Worm (Caenorhabditis elegans): ENCODE measurements around the gene lgc-16.

lgc-16 gene

ce11 chrX:12114024-12114423 lies 4.4 kb upstream of the lgc-16 start, which contains the start of gene lgc-15:
Gene lgc-15 (plus strand): TSS chrX:12114324.
- no peak for TF ChIP-seq unc-62 (GFP tag; optimal IDR thresholded peaks at IDR 0.05)

- TF ChIP-seq unc-62 (GFP tag; optimal IDR thresholded peaks at IDR 0.05): no peak
Observed at ce11 chrX:12121285-12121684, 2.8 kb downstream of the lgc-16 start, which contains the start of gene lgc-17. Gene lgc-17 (plus strand): TSS chrX:12121585.

DNA sequence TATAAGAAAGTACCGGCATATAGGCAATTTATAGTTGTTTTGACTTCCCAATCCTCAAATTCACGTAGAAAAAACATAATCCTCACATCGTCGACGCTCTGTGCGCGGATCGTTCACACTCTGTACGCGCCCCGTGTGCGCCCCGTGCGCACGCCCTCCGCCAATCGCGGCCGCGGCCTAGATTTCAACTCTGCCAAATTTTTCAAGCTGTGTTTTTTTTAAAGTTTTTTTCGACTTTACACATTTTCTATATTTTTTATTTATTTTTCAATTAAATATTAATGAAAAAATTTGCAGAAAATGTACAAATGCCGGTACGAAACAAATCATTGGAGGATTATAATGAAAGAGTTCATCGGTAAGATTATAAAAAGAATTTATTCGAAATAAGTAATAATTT lies 4.7 kb downstream of the lgc-16 start, which contains the start of gene T01H10.11:
T01H10.11 (plus strand) TSS at position 301 of the 400 bp plus-strand sequence.
- no peak for TF ChIP-seq unc-62 (GFP tag; optimal IDR thresholded peaks at IDR 0.05)

- TF ChIP-seq unc-62 (GFP tag; optimal IDR thresholded peaks at IDR 0.05): no peak
Observed at ce11 chrX:12125308-12125707, 6.9 kb downstream of the lgc-16 start, which contains the start of gene lgc-18. Gene lgc-18 (plus strand): TSS chrX:12125608.

DNA sequence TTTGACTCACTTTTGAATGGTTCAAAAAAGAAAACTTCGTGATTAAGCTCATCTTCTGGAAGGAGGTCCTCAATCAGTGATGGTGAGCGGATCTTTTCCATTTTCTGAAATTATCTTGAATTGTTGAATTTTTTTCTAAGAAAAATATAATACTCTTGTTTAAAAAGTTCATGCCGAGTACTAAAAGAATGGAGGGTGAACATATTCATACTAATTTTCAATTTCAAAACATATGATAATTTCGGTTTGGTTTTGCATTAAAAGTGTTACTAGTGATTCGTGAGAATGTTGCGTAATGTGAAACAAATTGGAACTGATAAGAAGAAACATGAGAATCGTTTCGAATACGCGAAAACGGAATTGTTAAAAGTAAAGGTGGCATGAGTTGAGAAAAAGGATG lies 22.6 kb downstream of the lgc-16 start, which contains the start of gene lyst-1:
lyst-1 (minus strand) TSS at position 101 of the 400 bp plus-strand sequence.
- no peak for TF ChIP-seq unc-62 (GFP tag; optimal IDR thresholded peaks at IDR 0.05)

ce11 chrX:12142569-12142968 lies 24.1 kb downstream of the lgc-16 start, which contains the start of gene M153.3:
Gene M153.3 (plus strand): TSS chrX:12142869.
- TF ChIP-seq unc-62 (GFP tag; optimal IDR thresholded peaks at IDR 0.05): no peak

DNA sequence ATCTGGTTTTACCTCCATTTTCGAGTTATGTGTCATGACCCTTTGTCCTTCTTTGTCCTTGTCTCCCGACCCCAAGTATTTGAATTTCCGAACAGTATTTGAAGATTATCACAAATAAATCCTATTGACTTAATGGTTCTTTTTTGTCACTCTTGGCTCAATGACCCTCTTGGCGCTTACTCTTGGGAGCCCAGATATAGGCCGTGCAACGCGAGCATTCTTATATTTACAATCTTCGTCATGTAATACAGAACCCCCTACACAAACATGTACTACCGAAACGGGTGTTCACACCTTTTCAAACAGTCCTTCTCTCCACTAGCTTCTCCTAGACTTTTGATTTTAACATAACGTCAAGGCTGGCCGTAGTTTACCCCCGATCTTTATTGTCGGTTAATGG lies 25.3 kb downstream of the lgc-16 start, which contains the start of gene M153.5:
M153.5 (plus strand) TSS at position 301 of the 400 bp plus-strand sequence.
- no peak for TF ChIP-seq unc-62 (GFP tag; optimal IDR thresholded peaks at IDR 0.05)

- no peak for TF ChIP-seq unc-62 (GFP tag; optimal IDR thresholded peaks at IDR 0.05)
Observed at ce11 chrX:12145919-12146318, 27.5 kb downstream of the lgc-16 start.

DNA sequence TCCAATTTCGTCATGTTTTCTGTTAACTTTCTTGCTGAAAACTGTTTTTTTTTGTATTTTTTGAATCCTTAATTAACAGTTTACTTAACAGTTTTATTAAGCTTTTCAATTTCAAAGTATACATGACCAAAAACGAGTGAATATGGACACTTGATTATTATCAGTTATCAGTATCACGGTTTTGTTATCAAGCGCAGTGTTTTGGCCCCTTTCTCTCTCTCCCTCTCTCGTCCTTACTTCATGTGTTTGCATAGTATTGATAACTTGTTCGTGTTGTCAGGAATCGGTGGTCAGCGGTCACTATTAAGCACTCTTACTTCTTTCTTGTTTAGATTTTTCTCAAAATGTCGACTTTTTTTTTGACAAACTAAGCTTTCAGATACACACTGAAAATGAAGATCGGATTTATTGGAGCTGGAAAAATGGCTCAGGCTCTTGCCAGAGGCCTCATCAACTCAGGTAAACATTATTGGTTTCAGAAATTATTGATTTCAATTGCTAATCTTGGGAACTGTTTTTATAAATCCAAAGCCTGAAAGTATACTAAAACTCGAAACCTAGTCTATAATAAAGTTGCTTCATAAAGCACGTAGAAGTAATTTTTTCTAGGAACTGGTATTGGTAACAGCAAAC lies 28.1 kb downstream of the lgc-16 start, which contains the start of gene pycr-1:
pycr-1 (plus strand) TSS at position 380 of the 633 bp plus-strand sequence.
- TF ChIP-seq unc-62 (GFP tag; optimal IDR thresholded peaks at IDR 0.05): no peak

- TF ChIP-seq unc-62 (GFP tag; optimal IDR thresholded peaks at IDR 0.05): no peak
Observed at ce11 chrX:12149638-12150137, 31.2 kb downstream of the lgc-16 start, which contains the start of gene znf-474. Gene znf-474 (plus strand): TSS chrX:12149924.

DNA sequence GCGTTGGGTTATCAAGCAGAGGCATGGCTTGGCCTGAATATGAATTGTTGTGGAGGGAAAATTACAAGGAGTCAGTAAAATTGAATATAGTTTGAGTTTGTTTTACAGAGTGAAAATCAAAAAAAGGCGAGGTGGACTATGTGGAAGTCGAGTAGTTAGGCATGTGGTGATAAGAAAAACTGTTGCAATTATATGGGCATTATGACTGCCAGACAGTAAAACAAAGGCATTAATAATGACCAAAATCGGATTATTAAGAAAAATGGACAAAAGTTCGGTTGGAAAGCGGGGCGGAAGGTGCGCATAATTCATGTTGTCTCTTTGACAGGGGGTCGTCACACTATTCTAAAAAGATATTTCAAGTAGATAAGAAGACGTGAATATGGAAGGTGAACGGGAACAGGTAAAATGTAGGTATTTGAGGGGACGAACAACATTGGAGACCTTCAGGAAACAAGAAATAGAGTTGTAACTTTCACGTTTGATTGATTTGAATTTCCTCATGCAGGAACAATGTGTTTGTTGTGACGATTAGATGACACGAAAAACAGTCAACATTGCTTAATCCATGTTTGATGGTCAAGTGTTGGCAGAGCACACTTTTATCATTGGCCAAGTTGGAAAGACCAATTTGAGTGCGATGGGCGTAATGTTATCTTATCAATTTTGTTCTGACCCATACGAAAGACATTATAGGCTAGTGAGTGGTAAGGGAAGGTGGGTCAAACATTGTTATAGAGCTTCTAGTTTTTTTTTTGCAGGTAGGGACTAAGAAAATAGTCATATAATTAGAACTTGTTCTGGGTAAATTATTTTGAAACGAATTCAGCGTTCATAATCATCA lies 35.8 kb downstream of the lgc-16 start, which contains the start of gene mfsd-11:
mfsd-11 (minus strand) TSS at position 51 of the 844 bp plus-strand sequence.
- no peak for TF ChIP-seq unc-62 (GFP tag; optimal IDR thresholded peaks at IDR 0.05)

- TF ChIP-seq unc-62 (GFP tag; optimal IDR thresholded peaks at IDR 0.05): no peak
Observed at ce11 chrX:12158641-12159040, 40.2 kb downstream of the lgc-16 start.

DNA sequence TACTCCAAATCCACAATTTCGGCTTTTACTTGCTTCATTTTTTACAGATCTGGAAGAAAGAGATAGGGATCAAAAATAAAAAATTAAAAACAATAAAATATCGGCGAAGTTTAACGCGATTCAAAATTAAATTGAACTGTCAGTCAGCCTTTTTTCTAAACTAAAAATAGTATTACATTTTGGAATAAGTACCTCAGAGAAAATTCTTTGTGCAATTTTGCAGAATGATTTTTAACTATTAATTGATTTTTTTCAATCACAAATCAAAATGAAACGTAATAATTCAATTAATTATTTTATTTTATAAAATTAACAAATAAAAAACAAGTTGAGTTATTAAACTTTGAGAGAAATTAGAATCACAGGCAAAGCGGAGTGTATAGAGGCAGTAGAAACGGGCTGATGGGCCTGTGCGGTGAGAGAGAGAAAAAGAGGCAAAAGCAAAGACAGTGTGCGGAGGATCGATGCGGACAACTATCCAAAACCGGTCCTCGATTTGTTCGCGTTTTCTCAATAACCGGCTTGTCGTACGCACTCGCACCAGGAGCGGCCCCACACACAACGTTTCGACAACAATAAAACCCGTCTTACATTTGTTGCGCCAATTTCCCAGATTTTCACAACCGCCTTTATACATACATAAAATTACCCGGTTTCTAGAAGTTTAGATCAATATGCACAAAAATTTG lies 41.7 kb downstream of the lgc-16 start, which contains the start of gene F57G12.2:
F57G12.2 (minus strand) TSS at position 51 of the 689 bp plus-strand sequence.
- no peak for TF ChIP-seq unc-62 (GFP tag; optimal IDR thresholded peaks at IDR 0.05)

DNA sequence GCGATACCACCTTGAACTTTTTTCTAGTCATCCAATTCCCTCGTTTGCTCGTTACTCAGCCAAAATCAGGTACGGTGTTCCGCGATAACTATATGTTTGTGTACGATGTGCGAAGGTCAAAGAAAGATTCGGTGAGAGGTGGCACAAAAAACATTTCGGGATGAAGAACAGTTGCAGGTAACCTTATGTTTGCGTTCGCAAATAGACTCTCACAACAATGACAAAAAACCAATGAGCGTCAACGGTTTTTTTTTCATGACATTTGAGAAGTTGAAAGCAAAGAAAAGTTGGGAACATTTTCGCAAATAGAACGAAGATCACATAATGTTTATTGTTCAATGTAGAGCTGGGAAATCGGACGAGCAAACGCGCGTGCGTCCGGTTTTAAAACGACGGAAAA lies 44.2 kb downstream of the lgc-16 start:
- no peak for TF ChIP-seq unc-62 (GFP tag; optimal IDR thresholded peaks at IDR 0.05)

- no peak for TF ChIP-seq unc-62 (GFP tag; optimal IDR thresholded peaks at IDR 0.05)
Observed at ce11 chrX:12164047-12164446, 45.6 kb downstream of the lgc-16 start.

All from whole organism, dauer.